Worm (Caenorhabditis elegans) whole organism, young adult: Measurements from ENCODE around the gene srx-46.

Experiments used
- F33H1.4 ChIP-seq: fragments of 200-800 bp; sonication (Bioruptor generic); IDR thresholded peaks from 2 replicates; pipeline ENCODE4 v1.3.6; 2022; ENCODE audit warnings: missing genetic modification reagents, missing genetic modification characterization, missing compliant biosample characterization
- cebp-1 ChIP-seq, 2 experiments: fragments of 200-800 bp in 1 of 2; sonication (Bioruptor generic) in 1 of 2; sonication (generic microtip) in 1 of 2; IDR thresholded peaks in 1 of 2; optimal IDR thresholded peaks in 1 of 2; 2 replicates each; pipeline versions ENCODE4 v1.3.6 to Lab custom; 2017 to 2022; ENCODE audit warnings: missing compliant biosample characterization in 2 of 2, missing genetic modification characterization in 2 of 2, mild to moderate bottlenecking in 1 of 2, missing genetic modification reagents in 1 of 2, moderate library complexity in 1 of 2
- egrh-3 ChIP-seq: fragments of 200-800 bp; sonication (Bioruptor generic); IDR thresholded peaks from 2 replicates; pipeline ENCODE4 v1.3.6; 2022; ENCODE audit warnings: missing genetic modification reagents, missing genetic modification characterization, missing compliant biosample characterization
- snpc-1.3 ChIP-seq: sonication (generic microtip); optimal IDR thresholded peaks from 2 replicates; lab custom pipeline; 2017; ENCODE audit warnings: missing genetic modification characterization, mild to moderate bottlenecking, missing compliant biosample characterization, antibody characterized with exemption, moderate library complexity, missing genotype, missing genetic modification reagents; ENCODE audit not compliant: insufficient read depth
- tbx-9 ChIP-seq: sonication (generic microtip); optimal IDR thresholded peaks from 2 replicates; lab custom pipeline; 2016; ENCODE audit warnings: borderline replicate concordance, missing genetic modification characterization, inconsistent platforms, missing compliant biosample characterization

- TF ChIP-seq cebp-1 (GFP tag; IDR thresholded peaks at IDR 0.05; lab: Robert Waterston, UW), result no peak
- TF ChIP-seq cebp-1 (tag; optimal IDR thresholded peaks at IDR 0.05; lab: Kevin White, UChicago), result no peak
- TF ChIP-seq tbx-9 (tag; lab: Kevin White, UChicago), result no peak
- no peak for TF ChIP-seq snpc-1.3 (tag; lab: Kevin White, UChicago)
- TF ChIP-seq F33H1.4 (GFP tag; lab: Robert Waterston, UW), result no peak
- no peak for TF ChIP-seq egrh-3 (GFP tag; lab: Robert Waterston, UW)
Measured at ce11 chrV:9391959-9392358, 38.9 kb downstream of the srx-46 start.
